Fruit fly (Drosophila melanogaster) whole organism, embryonic: ENCODE results near the gene CG33181.

Experiments
- Abd-B ChIP-seq: fragments of 200-800 bp; sonication (Bioruptor generic); optimal IDR thresholded peaks from 2 replicates; lab custom pipeline; 2018; ENCODE audit warnings: missing biosample characterization, mild to moderate bottlenecking, missing genetic modification characterization, moderate library complexity
- CG10267 ChIP-seq: fragments of 200-800 bp; sonication (Bioruptor generic); optimal IDR thresholded peaks from 2 replicates; lab custom pipeline; 2018; ENCODE audit warnings: missing biosample characterization, mild to moderate bottlenecking, missing genetic modification characterization, moderate library complexity
- CG10274 ChIP-seq: fragments of 200-800 bp; sonication (Bioruptor generic); optimal IDR thresholded peaks from 3 replicates; lab custom pipeline; 2017; ENCODE audit warnings: missing biosample characterization, mild to moderate bottlenecking, missing genetic modification characterization
- CG10366 ChIP-seq: fragments of 200-800 bp; sonication (Bioruptor generic); IDR thresholded peaks from 2 replicates; pipeline ENCODE4 v1.3.6; 2022; ENCODE audit warnings: missing biosample characterization, missing genetic modification characterization
- CG10959 ChIP-seq: fragments of 200-800 bp; sonication (Bioruptor generic); IDR thresholded peaks from 2 replicates; pipeline ENCODE4 v1.3.6; 2022; ENCODE audit warnings: missing biosample characterization, missing genetic modification characterization
- CG10979 ChIP-seq: fragments of 200-800 bp; sonication (Bioruptor generic); optimal IDR thresholded peaks from 2 replicates; lab custom pipeline; 2018; ENCODE audit warnings: missing biosample characterization, mild to moderate bottlenecking, missing genetic modification characterization, moderate library complexity
- CG12219 ChIP-seq: fragments of 200-800 bp; sonication (Bioruptor generic); optimal IDR thresholded peaks from 3 replicates; lab custom pipeline; 2018; ENCODE audit warnings: missing biosample characterization, mild to moderate bottlenecking, missing genetic modification characterization
- CG12391 ChIP-seq: fragments of 200-800 bp; sonication (Bioruptor generic); optimal IDR thresholded peaks from 3 replicates; lab custom pipeline; 2018; ENCODE audit warnings: missing biosample characterization, mild to moderate bottlenecking, missing genetic modification characterization, moderate library complexity
- CG13624 ChIP-seq: fragments of 200-800 bp; sonication (Bioruptor generic); optimal IDR thresholded peaks from 2 replicates; lab custom pipeline; 2016; ENCODE audit warnings: missing biosample characterization, missing genetic modification characterization
- CG15269 ChIP-seq: fragments of 200-800 bp; sonication (Bioruptor generic); optimal IDR thresholded peaks from 2 replicates; lab custom pipeline; 2018; ENCODE audit warnings: missing biosample characterization, mild to moderate bottlenecking, missing genetic modification characterization, moderate library complexity
- CG1529 ChIP-seq: fragments of 200-800 bp; sonication (Bioruptor generic); optimal IDR thresholded peaks from 3 replicates; lab custom pipeline; 2018; ENCODE audit warnings: missing biosample characterization, missing genetic modification characterization
- CG16813 ChIP-seq: fragments of 200-800 bp; sonication (Bioruptor generic); IDR thresholded peaks from 3 replicates; pipeline ENCODE4 v1.3.6; 2022; ENCODE audit warnings: missing biosample characterization, missing genetic modification characterization; ENCODE audit not compliant: partially characterized antibody
- CG17385 ChIP-seq: fragments of 200-800 bp; sonication (Bioruptor generic); optimal IDR thresholded peaks from 3 replicates; lab custom pipeline; 2018; ENCODE audit warnings: missing biosample characterization, mild to moderate bottlenecking, missing genetic modification characterization
- CG3281 ChIP-seq: fragments of 200-800 bp; sonication (Bioruptor generic); optimal IDR thresholded peaks from 3 replicates; lab custom pipeline; 2017; ENCODE audit warnings: missing biosample characterization, mild to moderate bottlenecking, missing genetic modification characterization
- CG7987 ChIP-seq: fragments of 200-800 bp; sonication (Bioruptor generic); optimal IDR thresholded peaks from 2 replicates; lab custom pipeline; 2018; ENCODE audit warnings: missing biosample characterization, mild to moderate bottlenecking, missing genetic modification characterization, moderate library complexity
- CG9215 ChIP-seq: fragments of 200-800 bp; sonication (Bioruptor generic); IDR thresholded peaks from 2 replicates; pipeline ENCODE4 v1.3.6; 2022; ENCODE audit warnings: missing biosample characterization, missing genetic modification characterization
- CG9817 ChIP-seq: fragments of 200-800 bp; sonication (Bioruptor generic); optimal IDR thresholded peaks from 2 replicates; lab custom pipeline; 2018; ENCODE audit warnings: missing biosample characterization, mild to moderate bottlenecking, missing genetic modification characterization, moderate library complexity
- CoRest ChIP-seq: fragments of 200-800 bp; sonication (Bioruptor generic); optimal IDR thresholded peaks from 3 replicates; lab custom pipeline; 2018; ENCODE audit warnings: missing biosample characterization, mild to moderate bottlenecking, missing genetic modification characterization, moderate library complexity
- Dref ChIP-seq: fragments of 200-800 bp; sonication (Bioruptor generic); IDR thresholded peaks from 2 replicates; pipeline ENCODE4 v1.3.6; 2022; ENCODE audit warnings: missing biosample characterization, missing genetic modification characterization
- Med ChIP-seq: fragments of 200-800 bp; sonication (Bioruptor generic); peaks from one replicate; lab custom pipeline; 2016; ENCODE audit warnings: missing biosample characterization, missing genetic modification characterization, mild to moderate bottlenecking, inconsistent platforms, moderate library complexity
- Mes4 ChIP-seq: fragments of 200-800 bp; sonication (Bioruptor generic); optimal IDR thresholded peaks from 2 replicates; lab custom pipeline; 2016; ENCODE audit warnings: missing biosample characterization, missing genetic modification characterization
- NC2β ChIP-seq: fragments of 200-800 bp; sonication (Bioruptor generic); optimal IDR thresholded peaks from 2 replicates; lab custom pipeline; 2016; ENCODE audit warnings: missing biosample characterization, missing genetic modification characterization
- Opbp ChIP-seq: fragments of 200-800 bp; sonication (Bioruptor generic); IDR thresholded peaks from 3 replicates; pipeline ENCODE4 v1.3.6; 2022; ENCODE audit warnings: missing biosample characterization, missing genetic modification characterization; ENCODE audit not compliant: partially characterized antibody
- PHDP ChIP-seq: fragments of 200-800 bp; sonication (Bioruptor generic); optimal IDR thresholded peaks from 3 replicates; lab custom pipeline; 2018; ENCODE audit warnings: missing biosample characterization, mild to moderate bottlenecking, missing genetic modification characterization, moderate library complexity
- bcd ChIP-seq: fragments of 200-800 bp; sonication (Bioruptor generic); optimal IDR thresholded peaks from 2 replicates; lab custom pipeline; 2017; ENCODE audit warnings: missing biosample characterization, mild to moderate bottlenecking, missing genetic modification characterization
- cg ChIP-seq: fragments of 200-800 bp; sonication (Bioruptor generic); optimal IDR thresholded peaks from 3 replicates; lab custom pipeline; 2019; ENCODE audit warnings: missing biosample characterization, mild to moderate bottlenecking, missing genetic modification characterization, moderate library complexity
- chif ChIP-seq, 2 experiments: fragments of 200-800 bp; sonication (Bioruptor generic); optimal IDR thresholded peaks; 3 replicates each; lab custom pipeline; 2016; ENCODE audit warnings: missing biosample characterization in 2 of 2, missing genetic modification characterization in 2 of 2
- crp ChIP-seq, 2 experiments: fragments of 200-800 bp; sonication (Bioruptor generic); optimal IDR thresholded peaks; 2 replicates in 1 of 2; 3 replicates in 1 of 2; lab custom pipeline; 2017; ENCODE audit warnings: missing biosample characterization in 2 of 2, missing genetic modification characterization in 2 of 2, mild to moderate bottlenecking in 1 of 2, moderate library complexity in 1 of 2
- dati ChIP-seq: fragments of 200-800 bp; sonication (Bioruptor generic); IDR thresholded peaks from 2 replicates; pipeline ENCODE4 v1.3.6; 2022; ENCODE audit warnings: missing biosample characterization, missing genetic modification characterization
- dpn ChIP-seq, 2 experiments: fragments of 200-800 bp; sonication (Bioruptor generic); optimal IDR thresholded peaks; 3 replicates each; lab custom pipeline; 2016; ENCODE audit warnings: missing biosample characterization in 2 of 2, missing genetic modification characterization in 2 of 2
- her ChIP-seq: fragments of 200-800 bp; sonication (Bioruptor generic); optimal IDR thresholded peaks from 2 replicates; lab custom pipeline; 2016; ENCODE audit warnings: missing biosample characterization, missing genetic modification characterization
- hkb ChIP-seq, 2 experiments: fragments of 200-800 bp in 1 of 2; fragments of >200 bp in 1 of 2; sonication (Bioruptor generic) in 1 of 2; IDR thresholded peaks in 1 of 2; optimal IDR thresholded peaks in 1 of 2; 2 replicates each; pipeline versions ENCODE4 v1.3.6 to Lab custom; 2017 to 2022; ENCODE audit warnings: missing biosample characterization in 1 of 2, missing genetic modification characterization in 1 of 2
- insv ChIP-seq, 2 experiments: fragments of 200-800 bp; sonication (Bioruptor generic); optimal IDR thresholded peaks; 3 replicates each; lab custom pipeline; 2016 to 2018; ENCODE audit warnings: missing biosample characterization in 2 of 2, missing genetic modification characterization in 2 of 2
- kni ChIP-seq: fragments of 200-800 bp; sonication (Bioruptor generic); optimal IDR thresholded peaks from 3 replicates; lab custom pipeline; 2017; ENCODE audit warnings: mild to moderate bottlenecking, missing biosample characterization, missing genetic modification reagents, missing genetic modification characterization
- lov ChIP-seq, 2 experiments: fragments of 200-800 bp in 1 of 2; fragments of >200 bp in 1 of 2; sonication (Bioruptor generic) in 1 of 2; IDR thresholded peaks in 1 of 2; optimal IDR thresholded peaks in 1 of 2; 2 replicates in 1 of 2; 3 replicates in 1 of 2; pipeline versions ENCODE4 v1.3.6 to Lab custom; 2017 to 2022; ENCODE audit warnings: missing biosample characterization in 1 of 2, missing genetic modification characterization in 1 of 2
- maf-S ChIP-seq: fragments of 200-800 bp; sonication (Bioruptor generic); optimal IDR thresholded peaks from 2 replicates; lab custom pipeline; 2016; ENCODE audit warnings: missing biosample characterization, missing genetic modification characterization
- nerfin-1 ChIP-seq: fragments of 200-800 bp; sonication (Bioruptor generic); optimal IDR thresholded peaks from 3 replicates; lab custom pipeline; 2019; ENCODE audit warnings: missing biosample characterization, mild to moderate bottlenecking, missing genetic modification characterization, moderate library complexity
- oc ChIP-seq: fragments of 200-800 bp; sonication (Bioruptor generic); optimal IDR thresholded peaks from 2 replicates; lab custom pipeline; 2018; ENCODE audit warnings: missing biosample characterization, mild to moderate bottlenecking, missing genetic modification characterization, moderate library complexity
- odd ChIP-seq: fragments of 200-800 bp; sonication (Bioruptor generic); optimal IDR thresholded peaks from 2 replicates; lab custom pipeline; 2017; ENCODE audit warnings: missing biosample characterization, mild to moderate bottlenecking, missing genetic modification characterization
- ro ChIP-seq: fragments of 200-800 bp; sonication (Bioruptor generic); IDR thresholded peaks from 2 replicates; pipeline ENCODE4 v1.3.6; 2022; ENCODE audit warnings: missing biosample characterization, missing genetic modification characterization
- run ChIP-seq: fragments of 200-800 bp; sonication (Bioruptor generic); optimal IDR thresholded peaks from 3 replicates; lab custom pipeline; 2018; ENCODE audit warnings: missing biosample characterization, mild to moderate bottlenecking, missing genetic modification characterization
- scrt ChIP-seq: fragments of 200-800 bp; sonication (Bioruptor generic); optimal IDR thresholded peaks from 2 replicates; lab custom pipeline; 2018; ENCODE audit warnings: missing biosample characterization, mild to moderate bottlenecking, missing genetic modification characterization, moderate library complexity
- sim ChIP-seq: fragments of 200-800 bp; sonication (Bioruptor generic); IDR thresholded peaks from 2 replicates; pipeline ENCODE4 v1.3.6; 2022; ENCODE audit warnings: missing biosample characterization, missing genetic modification characterization
- sna ChIP-seq: fragments of 200-800 bp; sonication (Bioruptor generic); IDR thresholded peaks from 2 replicates; pipeline ENCODE4 v1.3.6; 2022; ENCODE audit warnings: missing biosample characterization, missing genetic modification characterization; ENCODE audit not compliant: partially characterized antibody
- stwl ChIP-seq: fragments of 200-800 bp; sonication (Bioruptor generic); optimal IDR thresholded peaks from 3 replicates; lab custom pipeline; 2018; ENCODE audit warnings: missing biosample characterization, mild to moderate bottlenecking, missing genetic modification characterization, moderate library complexity
- zen2 ChIP-seq: fragments of 200-800 bp; sonication (Bioruptor generic); IDR thresholded peaks from 3 replicates; pipeline ENCODE4 v1.3.6; 2022; ENCODE audit warnings: missing biosample characterization, missing genetic modification characterization; ENCODE audit not compliant: partially characterized antibody

CG33181 gene

DNA sequence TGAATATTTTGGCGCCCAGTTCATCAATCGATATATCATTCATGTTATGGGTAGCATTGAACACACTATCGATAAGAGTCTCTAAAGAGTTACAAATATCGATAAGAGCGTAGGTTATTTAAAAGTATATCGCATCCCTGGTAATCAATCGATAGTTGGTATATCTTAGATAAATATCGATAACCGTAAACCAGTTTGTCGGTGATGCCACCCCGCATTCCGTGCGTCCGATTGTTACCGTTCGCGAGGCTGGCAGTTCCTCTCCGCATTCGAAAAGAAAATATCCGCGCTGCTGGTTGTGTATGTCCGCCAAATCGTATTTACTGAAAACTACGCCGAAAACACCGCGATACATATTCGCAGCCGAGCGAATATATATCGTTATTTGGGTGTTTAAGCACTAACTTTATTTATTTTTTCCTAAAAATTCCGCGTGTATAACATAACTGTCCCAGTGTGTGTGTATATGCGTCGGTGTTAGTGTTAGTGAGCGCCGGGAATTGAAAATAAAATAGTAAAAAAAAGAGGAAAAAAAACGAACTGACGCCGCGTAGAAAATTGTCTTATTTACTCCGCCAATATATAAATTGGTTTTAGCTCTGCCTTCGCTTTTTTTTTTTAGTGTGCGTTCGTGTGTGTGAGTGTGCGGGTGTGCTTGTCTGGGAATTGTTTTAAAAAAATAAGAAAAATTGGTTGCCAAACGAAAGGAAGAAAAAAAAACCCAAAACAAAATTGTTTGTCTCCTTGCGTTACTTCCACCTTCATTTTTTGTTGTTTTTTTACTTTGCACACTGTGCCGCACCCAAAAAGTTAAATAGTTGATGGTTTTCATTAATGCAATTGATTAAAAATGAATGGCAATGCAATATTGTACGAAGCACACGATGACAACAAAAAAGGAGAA, 28.2 kb downstream of the CG33181 start, which contains the start of gene Nrg (continued):
- peak; percentile 88 for TF ChIP-seq stwl
- TF ChIP-seq dati (GFP tag; lab: Robert Waterston, UW), result no peak
- TF ChIP-seq CG12219, result no peak
- peak; percentile 16 for TF ChIP-seq scrt (GFP tag; lab: Kevin White, UChicago)
- TF ChIP-seq dpn (GFP tag; optimal IDR thresholded peaks at IDR 0.05; lab: Kevin White, UChicago), result peak in 1 of 2 experiments; percentile 14
- TF ChIP-seq CG16813, result peak; percentile 99
- peak; percentile 89 for TF ChIP-seq Med (GFP tag; lab: Kevin White, UChicago)
- TF ChIP-seq NC2β (GFP tag; lab: Kevin White, UChicago), result peak; percentile 14
- peak; percentile 57 for TF ChIP-seq nerfin-1 (tag; lab: Kevin White, UChicago)
- TF ChIP-seq Opbp (GFP tag; lab: Robert Waterston, UW), result peak; percentile 98
- peak; percentile 57 for TF ChIP-seq CG7987 (GFP tag; lab: Kevin White, UChicago)
- no peak for TF ChIP-seq hkb (optimal IDR thresholded peaks at IDR 0.05; lab: Kevin White, UChicago)
- TF ChIP-seq hkb (GFP tag; IDR thresholded peaks at IDR 0.05; lab: Robert Waterston, UW), result peak; percentile 52; the same call in 1 of the 2 replicates
- no peak for TF ChIP-seq ro
- TF ChIP-seq CG10366 (GFP tag; lab: Robert Waterston, UW), result no peak
- peak; percentile 78 for TF ChIP-seq CG10267
- TF ChIP-seq Dref (GFP tag; lab: Robert Waterston, UW), result peak; percentile 99
- no peak for TF ChIP-seq CG10274 (GFP tag; lab: Kevin White, UChicago)
- peak; percentile 100 for TF ChIP-seq sna (GFP tag; lab: Robert Waterston, UW)
- TF ChIP-seq sim (GFP tag; lab: Robert Waterston, UW), result 0 out of 2 replicates have a peak, but pooled peaks have one; percentile 22
- peak; percentile 100 for TF ChIP-seq zen2 (GFP tag; lab: Robert Waterston, UW)
- peak; percentile 37 for TF ChIP-seq Abd-B
- peak; percentile 72 for TF ChIP-seq CG13624
- peak; percentile 44 for TF ChIP-seq CG12391 (tag; lab: Kevin White, UChicago)
- TF ChIP-seq CG9817 (tag; lab: Kevin White, UChicago), result no peak
- TF ChIP-seq oc (tag; lab: Kevin White, UChicago), result peak; percentile 5
- no peak; the same call in none of the 2 replicates for TF ChIP-seq CG9215 (GFP tag; lab: Robert Waterston, UW)
- TF ChIP-seq crp (GFP tag; optimal IDR thresholded peaks at IDR 0.05; lab: Kevin White, UChicago), result peak in 1 of 2 experiments; percentile 9
- peak; percentile 7 for TF ChIP-seq her (GFP tag; lab: Kevin White, UChicago)
- TF ChIP-seq chif (GFP tag; optimal IDR thresholded peaks at IDR 0.05; lab: Kevin White, UChicago), result no peak
- TF ChIP-seq CG10959, result no peak
- TF ChIP-seq CG1529 (GFP tag; lab: Kevin White, UChicago), result no peak
- peak; percentile 34 for TF ChIP-seq CoRest (tag; lab: Kevin White, UChicago)
- no peak for TF ChIP-seq lov (optimal IDR thresholded peaks at IDR 0.05; lab: Kevin White, UChicago)
- TF ChIP-seq lov (GFP tag; IDR thresholded peaks at IDR 0.05; lab: Robert Waterston, UW), result no peak
- TF ChIP-seq run, result peak; percentile 21
- TF ChIP-seq CG3281 (GFP tag; lab: Kevin White, UChicago), result peak; percentile 28
- peak; percentile 64 for TF ChIP-seq cg (GFP tag; lab: Kevin White, UChicago)
- no peak for TF ChIP-seq kni (GFP tag; lab: Kevin White, UChicago)
- TF ChIP-seq Mes4, result peak; percentile 3
- no peak for TF ChIP-seq odd (GFP tag; lab: Kevin White, UChicago)
- TF ChIP-seq CG17385 (GFP tag; lab: Kevin White, UChicago), result peak; percentile 13
- TF ChIP-seq maf-S, result peak; percentile 10
- peak in 1 of 2 experiments; percentile 52 for TF ChIP-seq insv (GFP tag; optimal IDR thresholded peaks at IDR 0.05; lab: Kevin White, UChicago)
- TF ChIP-seq bcd (GFP tag; lab: Kevin White, UChicago), result no peak
- TF ChIP-seq PHDP, result peak; percentile 9
- TF ChIP-seq CG15269 (tag; lab: Kevin White, UChicago), result peak; percentile 41
- TF ChIP-seq CG10979 (tag; lab: Kevin White, UChicago), result peak; percentile 1
